Worm (Caenorhabditis elegans) whole organism, early embryonic: ENCODE results near the gene E02C12.11.
A peak's percentile ranks its signal among the peaks of the same experiment; 100 is the strongest.
"Not testable (repeated sequence)": the region's sequence is repeated elsewhere in the genome, so short reads cannot be mapped to it uniquely, and the experiment has no call there.

ENCODE experiments used
- B0310.2 ChIP-seq: sonication (generic microtip); optimal IDR thresholded peaks from 2 replicates; lab custom pipeline; 2016; ENCODE audit warnings: mild to moderate bottlenecking, missing genetic modification characterization, missing compliant biosample characterization
- F13C5.2 ChIP-seq: sonication (generic microtip); optimal IDR thresholded peaks from 2 replicates; lab custom pipeline; 2017; ENCODE audit warnings: mild to moderate bottlenecking, missing genetic modification characterization, inconsistent platforms, missing compliant biosample characterization
- aly-1 ChIP-seq: sonication (generic microtip); optimal IDR thresholded peaks from 2 replicates; lab custom pipeline; 2016; ENCODE audit warnings: missing genetic modification characterization, missing compliant biosample characterization
- ama-1 ChIP-seq: fragments of 150-350 bp; optimal IDR thresholded peaks from 2 replicates; lab custom pipeline; 2014
- ceh-13 ChIP-seq: fragments of 200-800 bp; sonication (Bioruptor generic); optimal IDR thresholded peaks from 2 replicates; lab custom pipeline; 2018; ENCODE audit warnings: mild to moderate bottlenecking, missing genetic modification characterization, missing compliant biosample characterization
- ceh-36 ChIP-seq: sonication (generic microtip); optimal IDR thresholded peaks from 2 replicates; lab custom pipeline; 2016; ENCODE audit warnings: missing genetic modification characterization, inconsistent platforms, missing compliant biosample characterization
- ets-7 ChIP-seq: sonication (generic microtip); optimal IDR thresholded peaks from 2 replicates; lab custom pipeline; 2016; ENCODE audit warnings: missing genotype, missing genetic modification characterization, missing compliant biosample characterization
- flt-1 ChIP-seq: fragments of 200-800 bp; sonication (Bioruptor generic); IDR thresholded peaks from 2 replicates; pipeline ENCODE4 v1.3.6; 2022; ENCODE audit warnings: missing genetic modification characterization, missing compliant biosample characterization
- hmbx-1 ChIP-seq: sonication (generic microtip); optimal IDR thresholded peaks from 2 replicates; lab custom pipeline; 2016; ENCODE audit warnings: mild to moderate bottlenecking, missing genetic modification characterization, missing compliant biosample characterization
- hmg-4 ChIP-seq: fragments of 200-800 bp; sonication (Bioruptor generic); optimal IDR thresholded peaks from 2 replicates; lab custom pipeline; 2018; ENCODE audit warnings: mild to moderate bottlenecking, missing genetic modification characterization, missing compliant biosample characterization
- hnd-1 ChIP-seq: sonication (generic microtip); optimal IDR thresholded peaks from 2 replicates; lab custom pipeline; 2016; ENCODE audit warnings: missing genetic modification characterization, missing compliant biosample characterization
- pes-1 ChIP-seq: fragments of 200-800 bp; sonication (Bioruptor generic); IDR thresholded peaks from 2 replicates; pipeline ENCODE4 v1.3.6; 2022; ENCODE audit warnings: missing genetic modification reagents, missing genetic modification characterization, missing compliant biosample characterization
- scrt-1 ChIP-seq: fragments of 200-800 bp; sonication (Bioruptor generic); IDR thresholded peaks from 2 replicates; pipeline ENCODE4 v1.3.6; 2022; ENCODE audit warnings: missing genetic modification characterization, missing compliant biosample characterization
- sea-1 ChIP-seq: fragments of 200-800 bp; sonication (Bioruptor generic); conservative IDR thresholded peaks from 2 replicates; pipeline ENCODE4 v1.3.6; 2022; ENCODE audit warnings: missing genetic modification characterization, missing compliant biosample characterization
- tbx-11 ChIP-seq: fragments of 200-800 bp; sonication (Bioruptor generic); IDR thresholded peaks from 2 replicates; pipeline ENCODE4 v1.3.6; 2022; ENCODE audit warnings: missing genetic modification characterization, missing compliant biosample characterization
- tbx-37 ChIP-seq: fragments of 200-800 bp; sonication (Bioruptor generic); conservative IDR thresholded peaks from 2 replicates; pipeline ENCODE4 v1.3.6; 2022; ENCODE audit warnings: missing genetic modification reagents, missing genetic modification characterization, missing compliant biosample characterization
- tra-4 ChIP-seq: sonication (generic microtip); optimal IDR thresholded peaks from 2 replicates; lab custom pipeline; 2017; ENCODE audit warnings: missing genetic modification characterization, missing compliant biosample characterization

E02C12.11 gene

ce11 chrV:9379808-9380207 is at the start of gene E02C12.11:
E02C12.11 (minus strand) TSS chrV:9379908.
- TF ChIP-seq pes-1 (GFP tag; lab: Robert Waterston, UW); hmg-4 (GFP tag; lab: Kevin White, UChicago); B0310.2 (tag; lab: Kevin White, UChicago): not testable (repeated sequence)

- no peak for TF ChIP-seq B0310.2 (tag; lab: Kevin White, UChicago)
- TF ChIP-seq ceh-13, result no peak
- no peak for TF ChIP-seq hmg-4 (GFP tag; lab: Kevin White, UChicago)
- TF ChIP-seq hmbx-1, result no peak
- TF ChIP-seq ceh-36 (tag; lab: Kevin White, UChicago), result no peak
- no peak for TF ChIP-seq ets-7 (tag; lab: Kevin White, UChicago)
- TF ChIP-seq sea-1, result no peak
- TF ChIP-seq pes-1 (GFP tag; lab: Robert Waterston, UW), result no peak
- no peak for TF ChIP-seq tra-4 (tag; lab: Kevin White, UChicago)
- TF ChIP-seq hnd-1 (tag; lab: Kevin White, UChicago), result no peak
- no peak for TF ChIP-seq F13C5.2 (tag; lab: Kevin White, UChicago)
- no peak for TF ChIP-seq aly-1 (tag; lab: Kevin White, UChicago)
- TF ChIP-seq tbx-11 (GFP tag; lab: Robert Waterston, UW), result no peak
- TF ChIP-seq tbx-37, result no peak
- no peak for TF ChIP-seq scrt-1 (GFP tag; lab: Robert Waterston, UW)
- no peak for TF ChIP-seq ama-1 (lab: Kevin White, UChicago)
- TF ChIP-seq flt-1 (GFP tag; lab: Robert Waterston, UW), result no peak
These were observed 47.4 kb upstream of the E02C12.11 start, which contains the start of gene F36D4.6 for ce11 chrV:9427075-9427474. F36D4.6 (minus strand) TSS chrV:9427175.

- TF ChIP-seq hnd-1 (tag; lab: Kevin White, UChicago) (no peak), sea-1 (no peak), ceh-13 (no peak), tbx-11 (GFP tag; lab: Robert Waterston, UW) (no peak), pes-1 (GFP tag; lab: Robert Waterston, UW) (no peak)
These were observed 45.9 kb upstream of the E02C12.11 start, which contains the start of gene F36D4.5 for ce11 chrV:9425593-9425992. F36D4.5 (minus strand) TSS chrV:9425817.

- TF ChIP-seq hmg-4 (GFP tag; lab: Kevin White, UChicago) (peak; percentile 19), ceh-36 (tag; lab: Kevin White, UChicago) (no peak), F13C5.2 (tag; lab: Kevin White, UChicago) (peak; percentile 25), B0310.2 (tag; lab: Kevin White, UChicago) (no peak), tbx-11 (GFP tag; lab: Robert Waterston, UW) (no peak), aly-1 (tag; lab: Kevin White, UChicago) (no peak), hmbx-1 (no peak), ceh-13 (no peak), ets-7 (tag; lab: Kevin White, UChicago) (peak; percentile 51), hnd-1 (tag; lab: Kevin White, UChicago) (no peak), tra-4 (tag; lab: Kevin White, UChicago) (no peak)
These were observed 44.8 kb upstream of the E02C12.11 start for ce11 chrV:9424514-9424913.

ce11 chrV:9423539-9423938 is 43.8 kb upstream of the E02C12.11 start:
- TF ChIP-seq ceh-36 (tag; lab: Kevin White, UChicago) (no peak), tbx-37 (no peak), tbx-11 (GFP tag; lab: Robert Waterston, UW) (no peak), aly-1 (tag; lab: Kevin White, UChicago) (no peak), hnd-1 (tag; lab: Kevin White, UChicago) (no peak), sea-1 (no peak)

- TF ChIP-seq aly-1 (tag; lab: Kevin White, UChicago), result no peak
- TF ChIP-seq hmg-4 (GFP tag; lab: Kevin White, UChicago), result peak; percentile 66
These were observed 43.0 kb upstream of the E02C12.11 start for ce11 chrV:9422745-9423144.

ce11 chrV:9416624-9417023 is 36.9 kb upstream of the E02C12.11 start, which contains the start of gene F36D4.1:
F36D4.1 (plus strand) TSS chrV:9416924.
- TF ChIP-seq hmbx-1 (no peak), aly-1 (tag; lab: Kevin White, UChicago) (no peak), tbx-37 (no peak), hnd-1 (tag; lab: Kevin White, UChicago) (no peak), hmg-4 (GFP tag; lab: Kevin White, UChicago) (no peak), sea-1 (no peak), F13C5.2 (tag; lab: Kevin White, UChicago) (no peak), ets-7 (tag; lab: Kevin White, UChicago) (no peak), flt-1 (GFP tag; lab: Robert Waterston, UW) (no peak), tbx-11 (GFP tag; lab: Robert Waterston, UW) (no peak), scrt-1 (GFP tag; lab: Robert Waterston, UW) (no peak), ama-1 (lab: Kevin White, UChicago) (no peak), pes-1 (GFP tag; lab: Robert Waterston, UW) (no peak), ceh-36 (tag; lab: Kevin White, UChicago) (no peak), tra-4 (tag; lab: Kevin White, UChicago) (no peak), ceh-13 (no peak), B0310.2 (tag; lab: Kevin White, UChicago) (no peak)

- no peak for TF ChIP-seq B0310.2 (tag; lab: Kevin White, UChicago)
- no peak for TF ChIP-seq tbx-37
- no peak for TF ChIP-seq sea-1
- TF ChIP-seq ceh-36 (tag; lab: Kevin White, UChicago), result no peak
- no peak for TF ChIP-seq flt-1 (GFP tag; lab: Robert Waterston, UW)
- TF ChIP-seq F13C5.2 (tag; lab: Kevin White, UChicago), result no peak
- TF ChIP-seq hnd-1 (tag; lab: Kevin White, UChicago), result no peak
These were observed 34.8 kb upstream of the E02C12.11 start, which contains the start of gene F36D4.4 for ce11 chrV:9414516-9414915. F36D4.4 (minus strand) TSS chrV:9414616.
